Fruit fly (Drosophila melanogaster) whole organism, embryonic: Measurements from ENCODE around the gene Tim9b.

ENCODE experiments used
- Bdp1 ChIP-seq: fragments of 200-800 bp; sonication (Bioruptor generic); optimal IDR thresholded peaks from 3 replicates; lab custom pipeline; 2016; ENCODE audit warnings: missing biosample characterization, missing genetic modification characterization
- Bgb ChIP-seq: fragments of 200-800 bp; sonication (Bioruptor generic); IDR thresholded peaks from 2 replicates; pipeline ENCODE4 v1.3.6; 2022; ENCODE audit warnings: missing biosample characterization, missing genetic modification characterization; ENCODE audit not compliant: partially characterized antibody
- CG10274 ChIP-seq: fragments of 200-800 bp; sonication (Bioruptor generic); optimal IDR thresholded peaks from 3 replicates; lab custom pipeline; 2017; ENCODE audit warnings: missing biosample characterization, mild to moderate bottlenecking, missing genetic modification characterization
- CG10366 ChIP-seq: fragments of 200-800 bp; sonication (Bioruptor generic); IDR thresholded peaks from 2 replicates; pipeline ENCODE4 v1.3.6; 2022; ENCODE audit warnings: missing biosample characterization, missing genetic modification characterization
- CG10979 ChIP-seq: fragments of 200-800 bp; sonication (Bioruptor generic); optimal IDR thresholded peaks from 2 replicates; lab custom pipeline; 2018; ENCODE audit warnings: missing biosample characterization, mild to moderate bottlenecking, missing genetic modification characterization, moderate library complexity
- CG11093 ChIP-seq: fragments of 200-800 bp; sonication (Bioruptor generic); IDR thresholded peaks from 3 replicates; pipeline ENCODE4 v1.3.6; 2022; ENCODE audit warnings: missing biosample characterization, missing genetic modification characterization
- CG12104 ChIP-seq: fragments of 200-800 bp; sonication (Bioruptor generic); optimal IDR thresholded peaks from 3 replicates; lab custom pipeline; 2016; ENCODE audit warnings: missing biosample characterization, missing genetic modification characterization
- CG13123 ChIP-seq: fragments of 200-800 bp; sonication (Bioruptor generic); optimal IDR thresholded peaks from 2 replicates; lab custom pipeline; 2016; ENCODE audit warnings: missing biosample characterization, missing genetic modification characterization
- CG13296 ChIP-seq: fragments of 200-800 bp; sonication (Bioruptor generic); optimal IDR thresholded peaks from 3 replicates; lab custom pipeline; 2018; ENCODE audit warnings: missing biosample characterization, mild to moderate bottlenecking, missing genetic modification characterization
- CG15011 ChIP-seq: fragments of 200-800 bp; sonication (Bioruptor generic); optimal IDR thresholded peaks from 3 replicates; lab custom pipeline; 2018; ENCODE audit warnings: missing biosample characterization, mild to moderate bottlenecking, missing genetic modification characterization
- CG17328 ChIP-seq: fragments of 200-800 bp; sonication (Bioruptor generic); IDR thresholded peaks from 2 replicates; pipeline ENCODE4 v1.3.6; 2022; ENCODE audit warnings: missing biosample characterization, missing genetic modification characterization
- CG17802 ChIP-seq: fragments of 200-800 bp; sonication (Bioruptor generic); optimal IDR thresholded peaks from 2 replicates; lab custom pipeline; 2018; ENCODE audit warnings: missing biosample characterization, mild to moderate bottlenecking, missing genetic modification characterization, moderate library complexity
- CG18011 ChIP-seq: fragments of 200-800 bp; sonication (Bioruptor generic); optimal IDR thresholded peaks from 2 replicates; lab custom pipeline; 2017; ENCODE audit warnings: missing biosample characterization, missing genetic modification characterization, mild to moderate bottlenecking, moderate library complexity, missing genotype
- CG2875 ChIP-seq: fragments of 200-800 bp; sonication (Bioruptor generic); optimal IDR thresholded peaks from 2 replicates; lab custom pipeline; 2017; ENCODE audit warnings: missing biosample characterization, mild to moderate bottlenecking, missing genetic modification characterization, missing genetic modification reagents
- CG30431 ChIP-seq: fragments of 200-800 bp; sonication (Bioruptor generic); optimal IDR thresholded peaks from 2 replicates; lab custom pipeline; 2017; ENCODE audit warnings: missing biosample characterization, missing genetic modification characterization
- CG32772 ChIP-seq: fragments of 200-800 bp; sonication (Bioruptor generic); IDR thresholded peaks from 2 replicates; pipeline ENCODE4 v1.3.6; 2022; ENCODE audit warnings: missing biosample characterization, missing genetic modification characterization
- CG33213 ChIP-seq: fragments of 200-800 bp; sonication (Bioruptor generic); optimal IDR thresholded peaks from 3 replicates; lab custom pipeline; 2016; ENCODE audit warnings: missing biosample characterization, missing genetic modification characterization
- CG3995 ChIP-seq: fragments of 200-800 bp; sonication (Bioruptor generic); optimal IDR thresholded peaks from 3 replicates; lab custom pipeline; 2016; ENCODE audit warnings: missing biosample characterization, missing genetic modification characterization
- CG4424 ChIP-seq: fragments of 200-800 bp; sonication (Bioruptor generic); optimal IDR thresholded peaks from 3 replicates; lab custom pipeline; 2016; ENCODE audit warnings: missing biosample characterization, missing genetic modification characterization
- CG5953 ChIP-seq: fragments of 200-800 bp; sonication (Bioruptor generic); IDR thresholded peaks from 2 replicates; pipeline ENCODE4 v1.3.6; 2022; ENCODE audit warnings: missing biosample characterization, missing genetic modification characterization
- CG7839 ChIP-seq: fragments of 200-800 bp; sonication (Bioruptor generic); optimal IDR thresholded peaks from 3 replicates; lab custom pipeline; 2018; ENCODE audit warnings: missing biosample characterization, mild to moderate bottlenecking, missing genetic modification characterization, moderate library complexity
- CG8281 ChIP-seq: fragments of 200-800 bp; sonication (Bioruptor generic); optimal IDR thresholded peaks from 2 replicates; lab custom pipeline; 2018; ENCODE audit warnings: missing biosample characterization, mild to moderate bottlenecking, missing genetic modification characterization, moderate library complexity
- CG8290 ChIP-seq, 3 experiments: fragments of 200-800 bp; sonication (Bioruptor generic); optimal IDR thresholded peaks; 2 replicates each; lab custom pipeline; 2016 to 2019; ENCODE audit warnings: missing biosample characterization in 3 of 3, missing genetic modification characterization in 3 of 3, mild to moderate bottlenecking in 2 of 3, moderate library complexity in 1 of 3
- CG8924 ChIP-seq: fragments of 200-800 bp; optimal IDR thresholded peaks from 3 replicates; lab custom pipeline; 2019; ENCODE audit warnings: missing biosample characterization, mild to moderate bottlenecking, missing genetic modification characterization, moderate library complexity
- Chrac-16 ChIP-seq: fragments of 200-800 bp; sonication (Bioruptor generic); optimal IDR thresholded peaks from 3 replicates; lab custom pipeline; 2016; ENCODE audit warnings: missing biosample characterization, missing genetic modification characterization
- Deaf1 ChIP-seq: fragments of 200-800 bp; optimal IDR thresholded peaks from 3 replicates; lab custom pipeline; 2019; ENCODE audit warnings: missing biosample characterization, mild to moderate bottlenecking, missing genetic modification characterization, moderate library complexity
- Doc2 ChIP-seq: fragments of 200-800 bp; sonication (Bioruptor generic); IDR thresholded peaks from 2 replicates; pipeline ENCODE4 v1.3.6; 2022; ENCODE audit warnings: missing biosample characterization, missing genetic modification characterization
- Hr39 ChIP-seq: fragments of >200 bp; optimal IDR thresholded peaks from 2 replicates; lab custom pipeline; 2017
- Hsf ChIP-seq: fragments of 200-800 bp; sonication (Bioruptor generic); optimal IDR thresholded peaks from 3 replicates; lab custom pipeline; 2016; ENCODE audit warnings: missing biosample characterization, missing genetic modification characterization
- Max ChIP-seq: fragments of 200-800 bp; sonication (Bioruptor generic); optimal IDR thresholded peaks from 2 replicates; lab custom pipeline; 2016; ENCODE audit warnings: missing biosample characterization, mild to moderate bottlenecking, missing genetic modification characterization
- NC2α ChIP-seq: fragments of 200-800 bp; sonication (Bioruptor generic); optimal IDR thresholded peaks from 2 replicates; lab custom pipeline; 2016; ENCODE audit warnings: missing biosample characterization, missing genetic modification characterization
- Oaz ChIP-seq: fragments of 200-800 bp; sonication (Bioruptor generic); IDR thresholded peaks from 2 replicates; pipeline ENCODE4 v1.3.6; 2022; ENCODE audit warnings: missing biosample characterization, missing genetic modification characterization
- Poxn ChIP-seq: fragments of 200-800 bp; sonication (Bioruptor generic); IDR thresholded peaks from 2 replicates; pipeline ENCODE4 v1.3.6; 2022; ENCODE audit warnings: missing biosample characterization, missing genetic modification characterization
- Sry-δ ChIP-seq: fragments of 200-800 bp; sonication (Bioruptor generic); optimal IDR thresholded peaks from 2 replicates; lab custom pipeline; 2016; ENCODE audit warnings: missing biosample characterization, missing genetic modification characterization
- abd-A ChIP-seq: fragments of 200-800 bp; sonication (Bioruptor generic); optimal IDR thresholded peaks from 3 replicates; lab custom pipeline; 2019; ENCODE audit warnings: missing biosample characterization, mild to moderate bottlenecking, missing genetic modification characterization, moderate library complexity
- bab2 ChIP-seq: fragments of 200-800 bp; sonication (Bioruptor generic); optimal IDR thresholded peaks from 2 replicates; lab custom pipeline; 2016; ENCODE audit warnings: missing biosample characterization, missing genetic modification characterization
- bbx ChIP-seq: fragments of 200-800 bp; sonication (Bioruptor generic); IDR thresholded peaks from 2 replicates; pipeline ENCODE4 v1.3.6; 2022; ENCODE audit warnings: missing biosample characterization, missing genetic modification characterization; ENCODE audit not compliant: partially characterized antibody
- bcd ChIP-seq: fragments of 200-800 bp; sonication (Bioruptor generic); optimal IDR thresholded peaks from 2 replicates; lab custom pipeline; 2017; ENCODE audit warnings: missing biosample characterization, mild to moderate bottlenecking, missing genetic modification characterization
- cas ChIP-seq: fragments of 200-800 bp; sonication (Bioruptor generic); IDR thresholded peaks from 2 replicates; pipeline ENCODE4 v1.3.6; 2022; ENCODE audit warnings: missing biosample characterization, missing genetic modification characterization
- ewg ChIP-seq: fragments of 200-800 bp; sonication (Bioruptor generic); optimal IDR thresholded peaks from 3 replicates; lab custom pipeline; 2017; ENCODE audit warnings: mild to moderate bottlenecking, missing biosample characterization, missing genetic modification reagents, missing genetic modification characterization
- eyg ChIP-seq: fragments of 200-800 bp; sonication (Bioruptor generic); optimal IDR thresholded peaks from 3 replicates; lab custom pipeline; 2016; ENCODE audit warnings: missing biosample characterization, missing genetic modification characterization
- fd64A ChIP-seq: fragments of 200-800 bp; sonication (Bioruptor generic); optimal IDR thresholded peaks from 3 replicates; lab custom pipeline; 2018; ENCODE audit warnings: missing biosample characterization, mild to moderate bottlenecking, missing genetic modification characterization
- ken ChIP-seq: fragments of 200-800 bp; sonication (Bioruptor generic); IDR thresholded peaks from 3 replicates; pipeline ENCODE4 v1.3.6; 2022; ENCODE audit warnings: missing biosample characterization, missing genetic modification characterization
- lov ChIP-seq, 2 experiments: fragments of 200-800 bp in 1 of 2; fragments of >200 bp in 1 of 2; sonication (Bioruptor generic) in 1 of 2; IDR thresholded peaks in 1 of 2; optimal IDR thresholded peaks in 1 of 2; 2 replicates in 1 of 2; 3 replicates in 1 of 2; pipeline versions ENCODE4 v1.3.6 to Lab custom; 2017 to 2022; ENCODE audit warnings: missing biosample characterization in 1 of 2, missing genetic modification characterization in 1 of 2
- odd ChIP-seq: fragments of 200-800 bp; sonication (Bioruptor generic); optimal IDR thresholded peaks from 2 replicates; lab custom pipeline; 2017; ENCODE audit warnings: missing biosample characterization, mild to moderate bottlenecking, missing genetic modification characterization
- pum ChIP-seq: fragments of 200-800 bp; sonication (Bioruptor generic); optimal IDR thresholded peaks from 2 replicates; lab custom pipeline; 2016; ENCODE audit warnings: missing biosample characterization, missing genetic modification characterization
- slbo ChIP-seq: fragments of 200-800 bp; sonication (Bioruptor generic); IDR thresholded peaks from 2 replicates; pipeline ENCODE4 v1.3.6; 2022; ENCODE audit warnings: missing biosample characterization, missing genetic modification characterization
- tgo ChIP-seq: fragments of 200-800 bp; sonication (Bioruptor generic); IDR thresholded peaks from 3 replicates; pipeline ENCODE4 v1.3.6; 2022; ENCODE audit warnings: missing biosample characterization, missing genetic modification characterization
- usp ChIP-seq: fragments of >200 bp; optimal IDR thresholded peaks from 2 replicates; lab custom pipeline; 2017; ENCODE audit warnings: missing biosample characterization, missing genetic modification characterization
- wek ChIP-seq: fragments of 200-800 bp; sonication (Bioruptor generic); optimal IDR thresholded peaks from 3 replicates; lab custom pipeline; 2018; ENCODE audit warnings: missing biosample characterization, mild to moderate bottlenecking, missing genetic modification characterization, moderate library complexity

Tim9b gene

DNA sequence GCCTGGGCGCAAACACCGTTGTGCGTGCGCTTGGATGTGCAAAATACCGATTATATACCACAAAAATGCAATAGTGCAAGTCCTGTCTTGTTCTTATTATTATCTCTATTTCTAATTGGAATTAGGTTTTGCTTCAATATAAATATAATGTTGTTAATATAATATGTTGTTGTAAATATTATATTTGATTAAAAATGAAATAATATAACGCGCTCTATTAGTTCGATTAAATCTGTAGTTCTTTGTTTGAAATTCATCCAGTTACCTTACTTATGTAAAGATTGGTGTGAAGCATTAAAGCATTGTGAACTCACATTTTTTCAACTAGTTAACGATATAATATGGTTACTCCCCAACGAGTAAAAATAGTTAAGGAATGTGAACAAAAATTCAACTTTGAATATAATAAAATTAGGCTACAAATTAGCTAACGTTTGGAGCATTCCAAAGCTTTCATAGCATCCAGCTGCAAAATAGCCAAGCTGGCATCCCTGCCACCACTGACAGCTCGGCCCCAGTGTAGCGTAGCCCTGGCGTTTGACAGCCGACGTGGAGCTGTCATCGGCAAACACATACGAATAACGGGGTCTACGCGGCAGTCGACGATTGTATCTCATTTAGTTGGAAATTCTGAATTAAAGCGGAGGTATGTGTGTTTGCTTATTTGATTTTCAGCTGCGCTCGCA lies 24.6 kb upstream of the Tim9b start, which contains the start of the genes CG12237 and Sec61gamma (continued):
- no peak for TF ChIP-seq CG7839 (tag; lab: Kevin White, UChicago)
- TF ChIP-seq Chrac-16 (GFP tag; lab: Kevin White, UChicago), result no peak
- no peak for TF ChIP-seq wek (GFP tag; lab: Kevin White, UChicago)
- TF ChIP-seq odd, result no peak
- TF ChIP-seq CG12104 (GFP tag; lab: Kevin White, UChicago), result no peak
- no peak for TF ChIP-seq eyg
- TF ChIP-seq CG30431 (GFP tag; lab: Kevin White, UChicago), result no peak
- TF ChIP-seq ken, result 0 out of 3 replicates have a peak, but pooled peaks have one; percentile 54
- TF ChIP-seq Max (GFP tag; lab: Kevin White, UChicago), result peak; percentile 34
- no peak for TF ChIP-seq abd-A (tag; lab: Kevin White, UChicago)
- TF ChIP-seq Oaz (GFP tag; lab: Robert Waterston, UW), result no peak
- TF ChIP-seq Deaf1, result peak; percentile 91
- no peak for TF ChIP-seq Bdp1 (GFP tag; lab: Kevin White, UChicago)
- peak; percentile 58 for TF ChIP-seq slbo (GFP tag; lab: Robert Waterston, UW)
- no peak for TF ChIP-seq CG32772 (GFP tag; lab: Robert Waterston, UW)
- TF ChIP-seq Bgb, result peak; percentile 30; the same call in 1 of the 2 replicates
- TF ChIP-seq CG11093, result no peak
- no peak for TF ChIP-seq usp (GFP tag; lab: Kevin White, UChicago)
- no peak for TF ChIP-seq NC2α (GFP tag; lab: Kevin White, UChicago)
- TF ChIP-seq fd64A (GFP tag; lab: Kevin White, UChicago), result no peak
- no peak for TF ChIP-seq lov (optimal IDR thresholded peaks at IDR 0.05; lab: Kevin White, UChicago)
- no peak for TF ChIP-seq lov (GFP tag; IDR thresholded peaks at IDR 0.05; lab: Robert Waterston, UW)
- TF ChIP-seq Hsf (GFP tag; lab: Kevin White, UChicago), result no peak
- no peak for TF ChIP-seq tgo
- peak; percentile 42 for TF ChIP-seq bcd (GFP tag; lab: Kevin White, UChicago)
- TF ChIP-seq CG10274 (GFP tag; lab: Kevin White, UChicago), result no peak
- TF ChIP-seq Doc2 (GFP tag; lab: Robert Waterston, UW), result no peak
- peak; percentile 35 for TF ChIP-seq CG13296 (GFP tag; lab: Kevin White, UChicago)
- no peak for TF ChIP-seq CG3995 (GFP tag; lab: Kevin White, UChicago)
- TF ChIP-seq CG17802 (tag; lab: Kevin White, UChicago), result peak; percentile 15
- TF ChIP-seq CG33213 (GFP tag; lab: Kevin White, UChicago), result peak; percentile 39
- TF ChIP-seq pum, result no peak
- TF ChIP-seq CG8924 (tag; lab: Kevin White, UChicago), result no peak
- peak; percentile 21; the same call in 1 of the 2 replicates for TF ChIP-seq CG10366 (GFP tag; lab: Robert Waterston, UW)
- no peak for TF ChIP-seq CG5953
- TF ChIP-seq CG8290 (GFP tag; optimal IDR thresholded peaks at IDR 0.05; lab: Kevin White, UChicago), result peak; percentile 7
- TF ChIP-seq CG8290 (tag; optimal IDR thresholded peaks at IDR 0.05; lab: Kevin White, UChicago), result peak in 1 of 2 experiments; percentile 78
- TF ChIP-seq CG4424 (GFP tag; lab: Kevin White, UChicago), result no peak
- TF ChIP-seq Poxn (GFP tag; lab: Robert Waterston, UW), result no peak
- no peak for TF ChIP-seq CG2875
- no peak for TF ChIP-seq bab2
- TF ChIP-seq CG15011 (GFP tag; lab: Kevin White, UChicago), result no peak
- no peak for TF ChIP-seq bbx (GFP tag; lab: Robert Waterston, UW)
- no peak for TF ChIP-seq CG13123 (GFP tag; lab: Kevin White, UChicago)
- TF ChIP-seq CG8281 (tag; lab: Kevin White, UChicago), result no peak
- no peak for TF ChIP-seq Hr39 (lab: Kevin White, UChicago)
- no peak for TF ChIP-seq cas
- TF ChIP-seq CG10979 (tag; lab: Kevin White, UChicago), result no peak
- peak; percentile 96 for TF ChIP-seq CG18011 (GFP tag; lab: Kevin White, UChicago)
- peak; percentile 11 for TF ChIP-seq ewg (GFP tag; lab: Kevin White, UChicago)
- no peak for TF ChIP-seq CG17328 (GFP tag; lab: Robert Waterston, UW)
- TF ChIP-seq Sry-δ, result peak; percentile 45
